Fruit fly (Drosophila melanogaster): ENCODE data around the gene CG8064.

Gene CG8064

dm6 chr3R:18311368-18311919 is 28.0 kb downstream of the CG8064 start (continued):
- TF ChIP-seq pum (GFP tag; optimal IDR thresholded peaks at IDR 0.05) (peak; percentile 14), ara (GFP tag; IDR thresholded peaks at IDR 0.05) (peak; percentile 75), Ravus (GFP tag; IDR thresholded peaks at IDR 0.05) (no peak), CG12744 (GFP tag; optimal IDR thresholded peaks at IDR 0.05) (no peak), CG32772 (GFP tag; IDR thresholded peaks at IDR 0.05) (0 out of 2 replicates have a peak, but pooled peaks have one; percentile 16), Antp (GFP tag; optimal IDR thresholded peaks at IDR 0.05) (peak; percentile 24), CG12071 (GFP tag; optimal IDR thresholded peaks at IDR 0.05) (peak; percentile 79), ac (GFP tag; optimal IDR thresholded peaks at IDR 0.05) (no peak), eyg (GFP tag; optimal IDR thresholded peaks at IDR 0.05) (peak; percentile 26), run (tag; optimal IDR thresholded peaks at IDR 0.05) (peak; percentile 9), Jarid2 (GFP tag; optimal IDR thresholded peaks at IDR 0.05) (peak; percentile 33), Lim3 (GFP tag; IDR thresholded peaks at IDR 0.05) (no peak), Meics (GFP tag; optimal IDR thresholded peaks at IDR 0.05) (peak; percentile 78), B-H2 (GFP tag; optimal IDR thresholded peaks at IDR 0.05) (no peak), CG3847 (GFP tag; IDR thresholded peaks at IDR 0.05) (no peak), CG13894 (tag; optimal IDR thresholded peaks at IDR 0.05) (peak; percentile 50), chif (GFP tag; optimal IDR thresholded peaks at IDR 0.05) (peak in 1 of 2 experiments; percentile 2), jumu (GFP tag; optimal IDR thresholded peaks at IDR 0.05) (peak; percentile 47), knrl (GFP tag; IDR thresholded peaks at IDR 0.05; ENCODE audit: partially characterized antibody) (0 out of 3 replicates have a peak, but pooled peaks have one; percentile 35), HLH4C (GFP tag; IDR thresholded peaks at IDR 0.05; ENCODE audit: partially characterized antibody) (no peak), amos (GFP tag; IDR thresholded peaks at IDR 0.05; ENCODE audit: partially characterized antibody) (no peak), CG7745 (tag; optimal IDR thresholded peaks at IDR 0.05) (no peak), CG8388 (GFP tag; optimal IDR thresholded peaks at IDR 0.05) (peak; percentile 54), cad (GFP tag; optimal IDR thresholded peaks at IDR 0.05) (no peak), fd3F (GFP tag; optimal IDR thresholded peaks at IDR 0.05) (no peak), bowl (GFP tag; IDR thresholded peaks at IDR 0.05) (no peak), Nf-YC (tag; optimal IDR thresholded peaks at IDR 0.05) (peak; percentile 71), abd-A (tag; optimal IDR thresholded peaks at IDR 0.05) (peak; percentile 97), Scr (GFP tag; IDR thresholded peaks at IDR 0.05; ENCODE audit: partially characterized antibody) (no peak), zfh2 (GFP tag; optimal IDR thresholded peaks at IDR 0.05) (no peak), seq (GFP tag; IDR thresholded peaks at IDR 0.05) (peak; percentile 64; the same call in 1 of the 2 replicates), corto (GFP tag; optimal IDR thresholded peaks at IDR 0.05) (no peak), CG6765 (GFP tag; optimal IDR thresholded peaks at IDR 0.05) (no peak), CG34224 (GFP tag; IDR thresholded peaks at IDR 0.05; ENCODE audit: partially characterized antibody) (no peak), TFAM (GFP tag; optimal IDR thresholded peaks at IDR 0.05) (peak; percentile 65), CG6272 (GFP tag; IDR thresholded peaks at IDR 0.05) (0 out of 2 replicates have a peak, but pooled peaks have one; percentile 30), NK7.1 (GFP tag; optimal IDR thresholded peaks at IDR 0.05) (no peak), Hmx (GFP tag; optimal IDR thresholded peaks at IDR 0.05) (no peak), eve (GFP tag; optimal IDR thresholded peaks at IDR 0.05) (no peak), Rfx (GFP tag; IDR thresholded peaks at IDR 0.05) (no peak; the same call in 1 of the 2 replicates), CG11085 (GFP tag; IDR thresholded peaks at IDR 0.05) (no peak), Xbp1 (GFP tag; optimal IDR thresholded peaks at IDR 0.05) (peak; percentile 1), tio (GFP tag; optimal IDR thresholded peaks at IDR 0.05) (peak; percentile 62), Dll (GFP tag; IDR thresholded peaks at IDR 0.05; ENCODE audit: partially characterized antibody) (no peak), CG3995 (GFP tag; optimal IDR thresholded peaks at IDR 0.05) (no peak), danr (GFP tag; IDR thresholded peaks at IDR 0.05) (no peak), CG9437 (GFP tag; optimal IDR thresholded peaks at IDR 0.05) (peak; percentile 72), jing (GFP tag; optimal IDR thresholded peaks at IDR 0.05) (no peak), z (GFP tag; IDR thresholded peaks at IDR 0.05) (peak; percentile 98), Rx (GFP tag; IDR thresholded peaks at IDR 0.05) (peak; percentile 60), stc (GFP tag; IDR thresholded peaks at IDR 0.05) (no peak)

Data from whole organism, embryonic.